Worm (Caenorhabditis elegans) whole organism, early embryonic: Measurements from ENCODE around the gene W04G3.12.

ENCODE experiments used
- aly-1 ChIP-seq: sonication (generic microtip); optimal IDR thresholded peaks from 2 replicates; lab custom pipeline; 2016; ENCODE audit warnings: missing genetic modification characterization, missing compliant biosample characterization
- ama-1 ChIP-seq: fragments of 150-350 bp; optimal IDR thresholded peaks from 2 replicates; lab custom pipeline; 2014
- ceh-13 ChIP-seq: fragments of 200-800 bp; sonication (Bioruptor generic); optimal IDR thresholded peaks from 2 replicates; lab custom pipeline; 2018; ENCODE audit warnings: mild to moderate bottlenecking, missing genetic modification characterization, missing compliant biosample characterization
- flt-1 ChIP-seq: fragments of 200-800 bp; sonication (Bioruptor generic); IDR thresholded peaks from 2 replicates; pipeline ENCODE4 v1.3.6; 2022; ENCODE audit warnings: missing genetic modification characterization, missing compliant biosample characterization
- hmbx-1 ChIP-seq: sonication (generic microtip); optimal IDR thresholded peaks from 2 replicates; lab custom pipeline; 2016; ENCODE audit warnings: mild to moderate bottlenecking, missing genetic modification characterization, missing compliant biosample characterization
- hmg-4 ChIP-seq: fragments of 200-800 bp; sonication (Bioruptor generic); optimal IDR thresholded peaks from 2 replicates; lab custom pipeline; 2018; ENCODE audit warnings: mild to moderate bottlenecking, missing genetic modification characterization, missing compliant biosample characterization
- hnd-1 ChIP-seq: sonication (generic microtip); optimal IDR thresholded peaks from 2 replicates; lab custom pipeline; 2016; ENCODE audit warnings: missing genetic modification characterization, missing compliant biosample characterization
- pes-1 ChIP-seq: fragments of 200-800 bp; sonication (Bioruptor generic); IDR thresholded peaks from 2 replicates; pipeline ENCODE4 v1.3.6; 2022; ENCODE audit warnings: missing genetic modification reagents, missing genetic modification characterization, missing compliant biosample characterization
- scrt-1 ChIP-seq: fragments of 200-800 bp; sonication (Bioruptor generic); IDR thresholded peaks from 2 replicates; pipeline ENCODE4 v1.3.6; 2022; ENCODE audit warnings: missing genetic modification characterization, missing compliant biosample characterization
- sea-1 ChIP-seq: fragments of 200-800 bp; sonication (Bioruptor generic); conservative IDR thresholded peaks from 2 replicates; pipeline ENCODE4 v1.3.6; 2022; ENCODE audit warnings: missing genetic modification characterization, missing compliant biosample characterization
- tbx-11 ChIP-seq: fragments of 200-800 bp; sonication (Bioruptor generic); IDR thresholded peaks from 2 replicates; pipeline ENCODE4 v1.3.6; 2022; ENCODE audit warnings: missing genetic modification characterization, missing compliant biosample characterization
- tbx-37 ChIP-seq: fragments of 200-800 bp; sonication (Bioruptor generic); conservative IDR thresholded peaks from 2 replicates; pipeline ENCODE4 v1.3.6; 2022; ENCODE audit warnings: missing genetic modification reagents, missing genetic modification characterization, missing compliant biosample characterization
- tra-4 ChIP-seq: sonication (generic microtip); optimal IDR thresholded peaks from 2 replicates; lab custom pipeline; 2017; ENCODE audit warnings: missing genetic modification characterization, missing compliant biosample characterization

DNA sequence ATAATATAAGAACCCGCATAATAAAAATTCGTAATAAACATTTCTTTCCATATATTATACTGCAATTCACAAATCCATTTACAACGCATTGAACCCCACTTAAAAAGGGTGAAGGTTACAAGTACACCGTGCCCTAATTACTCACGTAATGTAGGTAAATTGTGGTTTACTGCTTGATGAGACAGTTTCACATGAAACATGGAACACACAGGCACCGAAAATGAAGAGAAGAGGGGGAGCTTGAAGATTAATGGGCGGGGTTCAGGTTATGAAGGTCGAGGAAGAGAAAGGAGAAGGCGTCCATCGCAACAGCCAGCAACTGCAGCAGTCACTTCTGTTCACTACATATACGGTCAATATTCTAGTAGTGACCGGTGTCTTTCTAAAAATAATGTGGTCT is 16.9 kb downstream of the W04G3.12 start, which contains the start of gene lpr-6:
- no peak for TF ChIP-seq aly-1
- TF ChIP-seq hnd-1 (tag; lab: Kevin White, UChicago) = no peak
- TF ChIP-seq ceh-13 = no peak
- TF ChIP-seq tbx-11 = no peak
- TF ChIP-seq tbx-37 (GFP tag; lab: Robert Waterston, UW) = no peak
- TF ChIP-seq tra-4 (tag; lab: Kevin White, UChicago) = no peak
- no peak for TF ChIP-seq ama-1 (lab: Kevin White, UChicago)
- no peak for TF ChIP-seq hmg-4 (GFP tag; lab: Kevin White, UChicago)
- no peak for TF ChIP-seq flt-1 (GFP tag; lab: Robert Waterston, UW)
- TF ChIP-seq scrt-1 (GFP tag; lab: Robert Waterston, UW) = no peak
- no peak for TF ChIP-seq hmbx-1 (tag; lab: Kevin White, UChicago)
- TF ChIP-seq sea-1 (GFP tag; lab: Robert Waterston, UW) = no peak
- TF ChIP-seq pes-1 (GFP tag; lab: Robert Waterston, UW) = no peak
